Fruit fly (Drosophila melanogaster) whole organism, embryonic: Measurements from ENCODE around the gene kis.
A peak's percentile ranks its signal among the peaks of the same experiment; 100 is the strongest.

Source experiments
- Aef1 ChIP-seq: fragments of 200-800 bp; sonication (Bioruptor generic); IDR thresholded peaks from 3 replicates; pipeline ENCODE4 v1.3.6; 2022; ENCODE audit warnings: missing biosample characterization, missing genetic modification characterization
- BtbVII ChIP-seq: fragments of 200-800 bp; sonication (Bioruptor generic); optimal IDR thresholded peaks from 3 replicates; lab custom pipeline; 2017; ENCODE audit warnings: missing biosample characterization, mild to moderate bottlenecking, missing genetic modification characterization
- C15 ChIP-seq: fragments of 200-800 bp; sonication (Bioruptor generic); IDR thresholded peaks from 3 replicates; pipeline ENCODE4 v1.3.6; 2022; ENCODE audit warnings: missing biosample characterization, missing genetic modification characterization
- CG10267 ChIP-seq: fragments of 200-800 bp; sonication (Bioruptor generic); optimal IDR thresholded peaks from 2 replicates; lab custom pipeline; 2018; ENCODE audit warnings: missing biosample characterization, mild to moderate bottlenecking, missing genetic modification characterization, moderate library complexity
- CG10431 ChIP-seq: fragments of 200-800 bp; sonication (Bioruptor generic); optimal IDR thresholded peaks from 3 replicates; lab custom pipeline; 2018; ENCODE audit warnings: missing biosample characterization, mild to moderate bottlenecking, missing genetic modification characterization
- CG10654 ChIP-seq: fragments of 200-800 bp; sonication (Bioruptor generic); optimal IDR thresholded peaks from 2 replicates; lab custom pipeline; 2016; ENCODE audit warnings: missing biosample characterization, missing genetic modification characterization
- CG11085 ChIP-seq: fragments of 200-800 bp; sonication (Bioruptor generic); IDR thresholded peaks from 2 replicates; pipeline ENCODE4 v1.3.6; 2022; ENCODE audit warnings: missing biosample characterization, missing genetic modification characterization
- CG11093 ChIP-seq: fragments of 200-800 bp; sonication (Bioruptor generic); IDR thresholded peaks from 3 replicates; pipeline ENCODE4 v1.3.6; 2022; ENCODE audit warnings: missing biosample characterization, missing genetic modification characterization
- CG11456 ChIP-seq: fragments of 200-800 bp; sonication (Bioruptor generic); IDR thresholded peaks from 3 replicates; pipeline ENCODE4 v1.3.6; 2022; ENCODE audit warnings: missing biosample characterization, missing genetic modification characterization
- CG12155 ChIP-seq: fragments of 200-800 bp; sonication (Bioruptor generic); optimal IDR thresholded peaks from 3 replicates; lab custom pipeline; 2016; ENCODE audit warnings: missing biosample characterization, missing genetic modification characterization
- CG12219 ChIP-seq: fragments of 200-800 bp; sonication (Bioruptor generic); optimal IDR thresholded peaks from 3 replicates; lab custom pipeline; 2018; ENCODE audit warnings: missing biosample characterization, mild to moderate bottlenecking, missing genetic modification characterization
- CG13624 ChIP-seq: fragments of 200-800 bp; sonication (Bioruptor generic); optimal IDR thresholded peaks from 2 replicates; lab custom pipeline; 2016; ENCODE audit warnings: missing biosample characterization, missing genetic modification characterization
- CG14667 ChIP-seq: fragments of 200-800 bp; sonication (Bioruptor generic); IDR thresholded peaks from 2 replicates; pipeline ENCODE4 v1.3.6; 2022; ENCODE audit warnings: missing biosample characterization, missing genetic modification characterization
- CG14965 ChIP-seq: fragments of 200-800 bp; sonication (Bioruptor generic); optimal IDR thresholded peaks from 2 replicates; lab custom pipeline; 2016; ENCODE audit warnings: missing biosample characterization, missing genetic modification characterization, borderline replicate concordance
- CG16815 ChIP-seq: fragments of 200-800 bp; sonication (Bioruptor generic); optimal IDR thresholded peaks from 3 replicates; lab custom pipeline; 2017; ENCODE audit warnings: missing biosample characterization, mild to moderate bottlenecking, missing genetic modification characterization
- CG17359 ChIP-seq: fragments of 200-800 bp; sonication (Bioruptor generic); optimal IDR thresholded peaks from 3 replicates; lab custom pipeline; 2018; ENCODE audit warnings: missing biosample characterization, mild to moderate bottlenecking, missing genetic modification characterization, moderate library complexity
- CG30431 ChIP-seq: fragments of 200-800 bp; sonication (Bioruptor generic); optimal IDR thresholded peaks from 2 replicates; lab custom pipeline; 2017; ENCODE audit warnings: missing biosample characterization, missing genetic modification characterization
- CG31224 ChIP-seq: fragments of 200-800 bp; sonication (Bioruptor generic); IDR thresholded peaks from 2 replicates; pipeline ENCODE4 v1.3.6; 2022; ENCODE audit warnings: missing biosample characterization, missing genetic modification characterization
- CG32772 ChIP-seq: fragments of 200-800 bp; sonication (Bioruptor generic); IDR thresholded peaks from 2 replicates; pipeline ENCODE4 v1.3.6; 2022; ENCODE audit warnings: missing biosample characterization, missing genetic modification characterization
- CG9437 ChIP-seq: fragments of 200-800 bp; sonication (Bioruptor generic); optimal IDR thresholded peaks from 2 replicates; lab custom pipeline; 2018; ENCODE audit warnings: missing biosample characterization, mild to moderate bottlenecking, missing genetic modification characterization
- CG9932 ChIP-seq: fragments of 200-800 bp; sonication (Bioruptor generic); IDR thresholded peaks from 2 replicates; pipeline ENCODE4 v1.3.6; 2022; ENCODE audit warnings: missing biosample characterization, missing genetic modification characterization
- Deaf1 ChIP-seq: fragments of 200-800 bp; optimal IDR thresholded peaks from 3 replicates; lab custom pipeline; 2019; ENCODE audit warnings: missing biosample characterization, mild to moderate bottlenecking, missing genetic modification characterization, moderate library complexity
- Fer3 ChIP-seq: fragments of 200-800 bp; sonication (Bioruptor generic); optimal IDR thresholded peaks from 2 replicates; lab custom pipeline; 2018; ENCODE audit warnings: missing biosample characterization, mild to moderate bottlenecking, missing genetic modification characterization, moderate library complexity
- HLH54F ChIP-seq: fragments of 200-800 bp; sonication (Bioruptor generic); optimal IDR thresholded peaks from 3 replicates; lab custom pipeline; 2016; ENCODE audit warnings: missing biosample characterization, missing genetic modification characterization
- Hr3 ChIP-seq: fragments of 200-800 bp; sonication (Bioruptor generic); optimal IDR thresholded peaks from 3 replicates; lab custom pipeline; 2016; ENCODE audit warnings: missing biosample characterization, missing genetic modification characterization
- Lhr ChIP-seq: fragments of 200-800 bp; sonication (Bioruptor generic); optimal IDR thresholded peaks from 3 replicates; lab custom pipeline; 2017; ENCODE audit warnings: mild to moderate bottlenecking, missing biosample characterization, missing genetic modification reagents, missing genetic modification characterization
- NfI ChIP-seq: fragments of 200-800 bp; sonication (Bioruptor generic); optimal IDR thresholded peaks from 3 replicates; lab custom pipeline; 2018; ENCODE audit warnings: missing biosample characterization, mild to moderate bottlenecking, missing genetic modification characterization, moderate library complexity
- Side ChIP-seq: fragments of 200-800 bp; sonication (Bioruptor generic); optimal IDR thresholded peaks from 2 replicates; lab custom pipeline; 2016; ENCODE audit warnings: missing biosample characterization, missing genetic modification characterization
- Stat92E ChIP-seq, 3 experiments: fragments of >200 bp in 2 of 3; fragments of 200-800 bp in 1 of 3; sonication (Bioruptor generic) in 1 of 3; optimal IDR thresholded peaks; 2 replicates each; lab custom pipeline; 2017 to 2019; ENCODE audit warnings: missing biosample characterization in 3 of 3, missing genetic modification characterization in 3 of 3, mild to moderate bottlenecking in 1 of 3, moderate library complexity in 1 of 3
- bab2 ChIP-seq: fragments of 200-800 bp; sonication (Bioruptor generic); optimal IDR thresholded peaks from 2 replicates; lab custom pipeline; 2016; ENCODE audit warnings: missing biosample characterization, missing genetic modification characterization
- crc ChIP-seq: fragments of 200-800 bp; sonication (Bioruptor generic); optimal IDR thresholded peaks from 2 replicates; lab custom pipeline; 2016; ENCODE audit warnings: missing biosample characterization, missing genetic modification characterization
- croc ChIP-seq: fragments of 200-800 bp; sonication (Bioruptor generic); conservative IDR thresholded peaks from 3 replicates; pipeline ENCODE4 v1.3.6; 2022; ENCODE audit warnings: missing biosample characterization, missing genetic modification characterization
- dm ChIP-seq: fragments of 200-800 bp; sonication (Bioruptor generic); optimal IDR thresholded peaks from 3 replicates; lab custom pipeline; 2016; ENCODE audit warnings: missing biosample characterization, missing genetic modification characterization
- dmrt11E ChIP-seq: fragments of 200-800 bp; sonication (Bioruptor generic); optimal IDR thresholded peaks from 3 replicates; lab custom pipeline; 2018; ENCODE audit warnings: missing biosample characterization, mild to moderate bottlenecking, missing genetic modification characterization, moderate library complexity
- dysf ChIP-seq: fragments of 200-800 bp; sonication (Bioruptor generic); IDR thresholded peaks from 3 replicates; pipeline ENCODE4 v1.3.6; 2022; ENCODE audit warnings: missing biosample characterization, missing genetic modification characterization
- gce ChIP-seq: fragments of 200-800 bp; sonication (Bioruptor generic); IDR thresholded peaks from 3 replicates; pipeline ENCODE4 v1.3.6; 2022; ENCODE audit warnings: missing biosample characterization, missing genetic modification characterization
- gsb-n ChIP-seq: fragments of 200-800 bp; sonication (Bioruptor generic); optimal IDR thresholded peaks from 3 replicates; lab custom pipeline; 2018; ENCODE audit warnings: missing biosample characterization, mild to moderate bottlenecking, missing genetic modification characterization
- kni ChIP-seq: fragments of 200-800 bp; sonication (Bioruptor generic); optimal IDR thresholded peaks from 3 replicates; lab custom pipeline; 2017; ENCODE audit warnings: mild to moderate bottlenecking, missing biosample characterization, missing genetic modification reagents, missing genetic modification characterization
- lola ChIP-seq, 3 experiments: fragments of >200 bp in 2 of 3; fragments of 200-800 bp in 1 of 3; sonication (Bioruptor generic) in 1 of 3; optimal IDR thresholded peaks; 2 replicates each; lab custom pipeline; 2017 to 2019; ENCODE audit warnings: missing biosample characterization in 3 of 3, missing genetic modification characterization in 3 of 3, mild to moderate bottlenecking in 1 of 3, moderate library complexity in 1 of 3
- p53 ChIP-seq: fragments of 200-800 bp; sonication (Bioruptor generic); optimal IDR thresholded peaks from 2 replicates; lab custom pipeline; 2016; ENCODE audit warnings: missing biosample characterization, missing genetic modification characterization
- peb ChIP-seq: fragments of 200-800 bp; sonication (Bioruptor generic); IDR thresholded peaks from 2 replicates; pipeline ENCODE4 v1.3.6; 2022; ENCODE audit warnings: missing biosample characterization, missing genetic modification characterization
- prd ChIP-seq, 3 experiments: fragments of >200 bp in 2 of 3; fragments of 200-800 bp in 1 of 3; sonication (Bioruptor generic) in 1 of 3; optimal IDR thresholded peaks in 2 of 3; IDR thresholded peaks in 1 of 3; 2 replicates in 2 of 3; 3 replicates in 1 of 3; pipeline versions ENCODE4 v1.3.6 to Lab custom; 2017 to 2022; ENCODE audit warnings: missing biosample characterization in 1 of 3, missing genetic modification characterization in 1 of 3
- psq ChIP-seq: fragments of 200-800 bp; sonication (Bioruptor generic); optimal IDR thresholded peaks from 2 replicates; lab custom pipeline; 2017; ENCODE audit warnings: missing biosample characterization, missing genetic modification characterization
- schlank ChIP-seq: fragments of 200-800 bp; sonication (Bioruptor generic); optimal IDR thresholded peaks from 2 replicates; lab custom pipeline; 2018; ENCODE audit warnings: missing biosample characterization, mild to moderate bottlenecking, missing genetic modification characterization
- scrt ChIP-seq: fragments of 200-800 bp; sonication (Bioruptor generic); optimal IDR thresholded peaks from 2 replicates; lab custom pipeline; 2018; ENCODE audit warnings: missing biosample characterization, mild to moderate bottlenecking, missing genetic modification characterization, moderate library complexity
- tap ChIP-seq: fragments of 200-800 bp; optimal IDR thresholded peaks from 3 replicates; lab custom pipeline; 2019; ENCODE audit warnings: missing biosample characterization, mild to moderate bottlenecking, missing genetic modification characterization, moderate library complexity
- tio ChIP-seq: fragments of 200-800 bp; sonication (Bioruptor generic); optimal IDR thresholded peaks from 2 replicates; lab custom pipeline; 2017; ENCODE audit warnings: missing biosample characterization, missing genetic modification characterization, inconsistent platforms
- wdn ChIP-seq: fragments of 200-800 bp; sonication (Bioruptor generic); IDR thresholded peaks from 2 replicates; pipeline ENCODE4 v1.3.6; 2022; ENCODE audit warnings: missing biosample characterization, missing genetic modification characterization

Gene kis

dm6 chr2L:224599-225385 lies 25.8 kb downstream of the kis start (continued):
- TF ChIP-seq CG10654 (GFP tag; lab: Kevin White, UChicago) = peak; percentile 1
- peak; percentile 70 for TF ChIP-seq BtbVII (GFP tag; lab: Kevin White, UChicago)
- no peak for TF ChIP-seq prd (optimal IDR thresholded peaks at IDR 0.05; lab: Kevin White, UChicago)
- TF ChIP-seq prd (GFP tag; IDR thresholded peaks at IDR 0.05; lab: Robert Waterston, UW) = peak; percentile 74
- TF ChIP-seq HLH54F (GFP tag; lab: Kevin White, UChicago) = peak; percentile 72
- peak; percentile 38 for TF ChIP-seq tio (GFP tag; lab: Kevin White, UChicago)
- peak; percentile 68; the same call in 2 of the 3 replicates for TF ChIP-seq CG11456 (GFP tag; lab: Robert Waterston, UW)
- TF ChIP-seq Deaf1 (tag; lab: Kevin White, UChicago) = peak; percentile 77
- TF ChIP-seq Hr3 (GFP tag; lab: Kevin White, UChicago) = peak; percentile 59
- peak; percentile 56 for TF ChIP-seq scrt
- TF ChIP-seq CG17359 (tag; lab: Kevin White, UChicago) = peak; percentile 60
- no peak for TF ChIP-seq CG14965 (GFP tag; lab: Kevin White, UChicago)
- TF ChIP-seq tap (tag; lab: Kevin White, UChicago) = peak; percentile 55
- 0 out of 3 replicates have a peak, but pooled peaks have one; percentile 26 for TF ChIP-seq croc
- no peak for TF ChIP-seq Side (GFP tag; lab: Kevin White, UChicago)
- TF ChIP-seq p53 (GFP tag; lab: Kevin White, UChicago) = no peak
- no peak for TF ChIP-seq dmrt11E (tag; lab: Kevin White, UChicago)
- peak; percentile 32 for TF ChIP-seq bab2 (GFP tag; lab: Kevin White, UChicago)
- TF ChIP-seq CG10431 (GFP tag; lab: Kevin White, UChicago) = peak; percentile 18
- peak; percentile 27 for TF ChIP-seq dm
- TF ChIP-seq CG31224 = 0 out of 2 replicates have a peak, but pooled peaks have one; percentile 14
- peak; percentile 1 for TF ChIP-seq crc (GFP tag; lab: Kevin White, UChicago)
- no peak for TF ChIP-seq C15 (GFP tag; lab: Robert Waterston, UW)
- no peak for TF ChIP-seq CG14667
- peak; percentile 32 for TF ChIP-seq CG13624 (GFP tag; lab: Kevin White, UChicago)
- TF ChIP-seq Fer3 (tag; lab: Kevin White, UChicago) = peak; percentile 60
- TF ChIP-seq CG11093 (GFP tag; lab: Robert Waterston, UW) = peak; percentile 56; the same call in 1 of the 3 replicates
- peak; percentile 66 for TF ChIP-seq CG9932 (GFP tag; lab: Robert Waterston, UW)
- peak; percentile 52; the same call in 1 of the 2 replicates for TF ChIP-seq wdn (GFP tag; lab: Robert Waterston, UW)
- peak; percentile 47 for TF ChIP-seq CG12219 (GFP tag; lab: Kevin White, UChicago)
- peak; percentile 41; the same call in 1 of the 2 replicates for TF ChIP-seq peb
- no peak for TF ChIP-seq gce (GFP tag; lab: Robert Waterston, UW)
- peak; percentile 66 for TF ChIP-seq NfI (GFP tag; lab: Kevin White, UChicago)
- peak; percentile 25 for TF ChIP-seq schlank (tag; lab: Kevin White, UChicago)
- TF ChIP-seq CG9437 = peak; percentile 14
- peak; percentile 48 for TF ChIP-seq CG30431 (GFP tag; lab: Kevin White, UChicago)
- peak; percentile 61; the same call in 2 of the 3 replicates for TF ChIP-seq dysf
- no peak for TF ChIP-seq CG11085 (GFP tag; lab: Robert Waterston, UW)
- peak; percentile 60; the same call in 1 of the 2 replicates for TF ChIP-seq CG32772 (GFP tag; lab: Robert Waterston, UW)
- TF ChIP-seq Aef1 (GFP tag; lab: Robert Waterston, UW) = peak; percentile 61
- TF ChIP-seq Stat92E (GFP tag; optimal IDR thresholded peaks at IDR 0.05; lab: Kevin White, UChicago) = no peak
- TF ChIP-seq kni (GFP tag; lab: Kevin White, UChicago) = peak; percentile 12
- TF ChIP-seq gsb-n = no peak
- peak in 1 of 3 experiments; percentile 42 for TF ChIP-seq lola (GFP tag; optimal IDR thresholded peaks at IDR 0.05; lab: Kevin White, UChicago)
- peak; percentile 5 for TF ChIP-seq Lhr (GFP tag; lab: Kevin White, UChicago)
- TF ChIP-seq psq = no peak
- peak; percentile 30 for TF ChIP-seq CG12155 (GFP tag; lab: Kevin White, UChicago)
- peak; percentile 36 for TF ChIP-seq CG10267 (tag; lab: Kevin White, UChicago)
- peak; percentile 19 for TF ChIP-seq CG16815 (GFP tag; lab: Kevin White, UChicago)
